Fruit fly (Drosophila melanogaster) whole organism, embryonic: ENCODE results near the gene CG15530.

ENCODE experiments used
- ATbp ChIP-seq: fragments of 200-800 bp; sonication (Bioruptor generic); optimal IDR thresholded peaks from 2 replicates; lab custom pipeline; 2017; ENCODE audit warnings: missing biosample characterization, mild to moderate bottlenecking, missing genetic modification characterization, missing genetic modification reagents
- CG10267 ChIP-seq: fragments of 200-800 bp; sonication (Bioruptor generic); optimal IDR thresholded peaks from 2 replicates; lab custom pipeline; 2018; ENCODE audit warnings: missing biosample characterization, mild to moderate bottlenecking, missing genetic modification characterization, moderate library complexity
- CG10543 ChIP-seq: fragments of 200-800 bp; sonication (Bioruptor generic); optimal IDR thresholded peaks from 3 replicates; lab custom pipeline; 2017; ENCODE audit warnings: missing biosample characterization, mild to moderate bottlenecking, missing genetic modification characterization, moderate library complexity
- CG11723 ChIP-seq: fragments of 200-800 bp; sonication (Bioruptor generic); optimal IDR thresholded peaks from 2 replicates; lab custom pipeline; 2017; ENCODE audit warnings: missing biosample characterization, mild to moderate bottlenecking, missing genetic modification characterization
- CG13624 ChIP-seq: fragments of 200-800 bp; sonication (Bioruptor generic); optimal IDR thresholded peaks from 2 replicates; lab custom pipeline; 2016; ENCODE audit warnings: missing biosample characterization, missing genetic modification characterization
- CG15601 ChIP-seq: fragments of 200-800 bp; sonication (Bioruptor generic); optimal IDR thresholded peaks from 3 replicates; lab custom pipeline; 2019; ENCODE audit warnings: missing biosample characterization, mild to moderate bottlenecking, missing genetic modification characterization, moderate library complexity
- CG15696 ChIP-seq: fragments of 200-800 bp; sonication (Bioruptor generic); optimal IDR thresholded peaks from 2 replicates; lab custom pipeline; 2019; ENCODE audit warnings: missing biosample characterization, mild to moderate bottlenecking, missing genetic modification characterization, moderate library complexity
- CG17612 ChIP-seq: fragments of 200-800 bp; sonication (Bioruptor generic); IDR thresholded peaks from 2 replicates; pipeline ENCODE4 v1.3.6; 2022; ENCODE audit warnings: missing biosample characterization, missing genetic modification characterization
- CG17912 ChIP-seq: fragments of 200-800 bp; sonication (Bioruptor generic); optimal IDR thresholded peaks from 2 replicates; lab custom pipeline; 2018; ENCODE audit warnings: missing biosample characterization, mild to moderate bottlenecking, missing genetic modification characterization
- CG3163 ChIP-seq: fragments of 200-800 bp; sonication (Bioruptor generic); optimal IDR thresholded peaks from 3 replicates; lab custom pipeline; 2016; ENCODE audit warnings: missing biosample characterization, missing genetic modification characterization
- CG34422 ChIP-seq: fragments of 200-800 bp; sonication (Bioruptor generic); IDR thresholded peaks from 3 replicates; pipeline ENCODE4 v1.3.6; 2022; ENCODE audit warnings: missing biosample characterization, missing genetic modification characterization
- CG4820 ChIP-seq: fragments of 200-800 bp; sonication (Bioruptor generic); optimal IDR thresholded peaks from 3 replicates; lab custom pipeline; 2016; ENCODE audit warnings: missing biosample characterization, missing genetic modification characterization
- CG5953 ChIP-seq: fragments of 200-800 bp; sonication (Bioruptor generic); IDR thresholded peaks from 2 replicates; pipeline ENCODE4 v1.3.6; 2022; ENCODE audit warnings: missing biosample characterization, missing genetic modification characterization
- CG6272 ChIP-seq: fragments of 200-800 bp; sonication (Bioruptor generic); IDR thresholded peaks from 2 replicates; pipeline ENCODE4 v1.3.6; 2022; ENCODE audit warnings: missing biosample characterization, missing genetic modification characterization
- CG6689 ChIP-seq: fragments of 200-800 bp; sonication (Bioruptor generic); IDR thresholded peaks from 2 replicates; pipeline ENCODE4 v1.3.6; 2022; ENCODE audit warnings: missing biosample characterization, missing genetic modification characterization
- CG6765 ChIP-seq: fragments of 200-800 bp; sonication (Bioruptor generic); optimal IDR thresholded peaks from 3 replicates; lab custom pipeline; 2017; ENCODE audit warnings: missing biosample characterization, mild to moderate bottlenecking, missing genetic modification characterization
- CG8281 ChIP-seq: fragments of 200-800 bp; sonication (Bioruptor generic); optimal IDR thresholded peaks from 2 replicates; lab custom pipeline; 2018; ENCODE audit warnings: missing biosample characterization, mild to moderate bottlenecking, missing genetic modification characterization, moderate library complexity
- CG8924 ChIP-seq: fragments of 200-800 bp; optimal IDR thresholded peaks from 3 replicates; lab custom pipeline; 2019; ENCODE audit warnings: missing biosample characterization, mild to moderate bottlenecking, missing genetic modification characterization, moderate library complexity
- CG9932 ChIP-seq: fragments of 200-800 bp; sonication (Bioruptor generic); IDR thresholded peaks from 2 replicates; pipeline ENCODE4 v1.3.6; 2022; ENCODE audit warnings: missing biosample characterization, missing genetic modification characterization
- Chrac-16 ChIP-seq: fragments of 200-800 bp; sonication (Bioruptor generic); optimal IDR thresholded peaks from 3 replicates; lab custom pipeline; 2016; ENCODE audit warnings: missing biosample characterization, missing genetic modification characterization
- D ChIP-seq, 2 experiments: fragments of 200-800 bp in 1 of 2; fragments of >200 bp in 1 of 2; sonication (Bioruptor generic) in 1 of 2; optimal IDR thresholded peaks; 2 replicates in 1 of 2; 3 replicates in 1 of 2; lab custom pipeline; 2017; ENCODE audit warnings: mild to moderate bottlenecking in 1 of 2, missing biosample characterization in 1 of 2, missing genetic modification characterization in 1 of 2, missing genetic modification reagents in 1 of 2
- D19B ChIP-seq: fragments of 200-800 bp; sonication (Bioruptor generic); optimal IDR thresholded peaks from 2 replicates; lab custom pipeline; 2017; ENCODE audit warnings: missing biosample characterization, mild to moderate bottlenecking, missing genetic modification characterization
- Dfd ChIP-seq, 2 experiments: fragments of >200 bp; optimal IDR thresholded peaks; 2 replicates each; lab custom pipeline; 2017; ENCODE audit warnings: missing biosample characterization in 2 of 2, missing genetic modification characterization in 2 of 2
- Doc3 ChIP-seq: fragments of 200-800 bp; sonication (Bioruptor generic); IDR thresholded peaks from 3 replicates; pipeline ENCODE4 v1.3.6; 2022; ENCODE audit warnings: missing biosample characterization, missing genetic modification characterization; ENCODE audit not compliant: partially characterized antibody
- Dref ChIP-seq: fragments of 200-800 bp; sonication (Bioruptor generic); IDR thresholded peaks from 2 replicates; pipeline ENCODE4 v1.3.6; 2022; ENCODE audit warnings: missing biosample characterization, missing genetic modification characterization
- Gug ChIP-seq: fragments of 200-800 bp; sonication (Bioruptor generic); IDR thresholded peaks from 4 replicates; pipeline ENCODE4 v1.3.6; 2022; ENCODE audit warnings: missing biosample characterization, missing genetic modification characterization
- Hey ChIP-seq: fragments of 200-800 bp; sonication (Bioruptor generic); optimal IDR thresholded peaks from 3 replicates; lab custom pipeline; 2018; ENCODE audit warnings: missing biosample characterization, mild to moderate bottlenecking, missing genetic modification characterization
- Hmr ChIP-seq: fragments of 200-800 bp; sonication (Bioruptor generic); optimal IDR thresholded peaks from 3 replicates; lab custom pipeline; 2017; ENCODE audit warnings: mild to moderate bottlenecking, missing biosample characterization, missing genetic modification reagents, missing genetic modification characterization
- Hmx ChIP-seq: fragments of 200-800 bp; sonication (Bioruptor generic); optimal IDR thresholded peaks from 2 replicates; lab custom pipeline; 2016; ENCODE audit warnings: missing biosample characterization, missing genetic modification characterization
- MTF-1 ChIP-seq: fragments of 200-800 bp; sonication (Bioruptor generic); optimal IDR thresholded peaks from 2 replicates; lab custom pipeline; 2018; ENCODE audit warnings: missing biosample characterization, mild to moderate bottlenecking, missing genetic modification characterization, borderline replicate concordance
- Ptx1 ChIP-seq: fragments of 200-800 bp; sonication (Bioruptor generic); IDR thresholded peaks from 2 replicates; pipeline ENCODE4 v1.3.6; 2022; ENCODE audit warnings: missing biosample characterization, missing genetic modification characterization
- Ravus ChIP-seq: fragments of 200-800 bp; sonication (Bioruptor generic); IDR thresholded peaks from 2 replicates; pipeline ENCODE4 v1.3.6; 2022; ENCODE audit warnings: missing biosample characterization, missing genetic modification characterization
- Sin3A ChIP-seq: fragments of >200 bp; optimal IDR thresholded peaks from 2 replicates; lab custom pipeline; 2018
- Ssrp ChIP-seq: fragments of 200-800 bp; sonication (Bioruptor generic); optimal IDR thresholded peaks from 2 replicates; lab custom pipeline; 2018; ENCODE audit warnings: missing biosample characterization, mild to moderate bottlenecking, missing genetic modification characterization, moderate library complexity
- Tbp ChIP-seq: fragments of >200 bp; optimal IDR thresholded peaks from 2 replicates; lab custom pipeline; 2018; ENCODE audit warnings: missing biosample characterization, missing genetic modification characterization
- Trl ChIP-seq, 3 experiments: fragments of >200 bp in 2 of 3; fragments of 200-800 bp in 1 of 3; sonication (Bioruptor generic) in 1 of 3; optimal IDR thresholded peaks; 2 replicates in 1 of 3; 3 replicates in 2 of 3; lab custom pipeline; 2016 to 2017; ENCODE audit warnings: missing biosample characterization in 1 of 3, missing genetic modification characterization in 1 of 3
- ap ChIP-seq: fragments of 200-800 bp; sonication (Bioruptor generic); IDR thresholded peaks from 2 replicates; pipeline ENCODE4 v1.3.6; 2022; ENCODE audit warnings: missing biosample characterization, missing genetic modification characterization
- chif ChIP-seq, 2 experiments: fragments of 200-800 bp; sonication (Bioruptor generic); optimal IDR thresholded peaks; 3 replicates each; lab custom pipeline; 2016; ENCODE audit warnings: missing biosample characterization in 2 of 2, missing genetic modification characterization in 2 of 2
- chinmo ChIP-seq: fragments of 200-800 bp; sonication (Bioruptor generic); IDR thresholded peaks from 4 replicates; pipeline ENCODE4 v1.3.6; 2022; ENCODE audit warnings: missing biosample characterization, missing genetic modification characterization; ENCODE audit not compliant: partially characterized antibody
- dmrt11E ChIP-seq: fragments of 200-800 bp; sonication (Bioruptor generic); optimal IDR thresholded peaks from 3 replicates; lab custom pipeline; 2018; ENCODE audit warnings: missing biosample characterization, mild to moderate bottlenecking, missing genetic modification characterization, moderate library complexity
- esg ChIP-seq: fragments of 200-800 bp; sonication (Bioruptor generic); conservative IDR thresholded peaks from 2 replicates; pipeline ENCODE4 v1.3.6; 2022; ENCODE audit warnings: missing biosample characterization, missing genetic modification characterization
- klu ChIP-seq: fragments of 200-800 bp; sonication (Bioruptor generic); IDR thresholded peaks from 2 replicates; pipeline ENCODE4 v1.3.6; 2022; ENCODE audit warnings: missing biosample characterization, missing genetic modification characterization
- lilli ChIP-seq: fragments of 200-800 bp; sonication (Bioruptor generic); optimal IDR thresholded peaks from 3 replicates; lab custom pipeline; 2016; ENCODE audit warnings: missing biosample characterization, missing genetic modification characterization
- peb ChIP-seq: fragments of 200-800 bp; sonication (Bioruptor generic); IDR thresholded peaks from 2 replicates; pipeline ENCODE4 v1.3.6; 2022; ENCODE audit warnings: missing biosample characterization, missing genetic modification characterization
- pros ChIP-seq: fragments of 200-800 bp; sonication (Bioruptor generic); optimal IDR thresholded peaks from 3 replicates; lab custom pipeline; 2019; ENCODE audit warnings: missing biosample characterization, mild to moderate bottlenecking, missing genetic modification characterization, moderate library complexity
- ranshi ChIP-seq: fragments of 200-800 bp; sonication (Bioruptor generic); IDR thresholded peaks from 2 replicates; pipeline ENCODE4 v1.3.6; 2022; ENCODE audit warnings: missing biosample characterization, missing genetic modification characterization
- sc ChIP-seq, 3 experiments: fragments of >200 bp in 2 of 3; fragments of 200-800 bp in 1 of 3; sonication (Bioruptor generic) in 1 of 3; optimal IDR thresholded peaks; 2 replicates in 2 of 3; 3 replicates in 1 of 3; lab custom pipeline; 2017; ENCODE audit warnings: mild to moderate bottlenecking in 1 of 3, missing biosample characterization in 1 of 3, missing genetic modification characterization in 1 of 3, missing genetic modification reagents in 1 of 3
- sens-2 ChIP-seq: fragments of 200-800 bp; sonication (Bioruptor generic); IDR thresholded peaks from 2 replicates; pipeline ENCODE4 v1.3.6; 2022; ENCODE audit warnings: missing biosample characterization, missing genetic modification characterization
- sna ChIP-seq: fragments of 200-800 bp; sonication (Bioruptor generic); IDR thresholded peaks from 2 replicates; pipeline ENCODE4 v1.3.6; 2022; ENCODE audit warnings: missing biosample characterization, missing genetic modification characterization; ENCODE audit not compliant: partially characterized antibody
- so ChIP-seq: fragments of 200-800 bp; sonication (Bioruptor generic); IDR thresholded peaks from 3 replicates; pipeline ENCODE4 v1.3.6; 2022; ENCODE audit warnings: missing biosample characterization, missing genetic modification characterization
- ttk ChIP-seq: fragments of 200-800 bp; sonication (Bioruptor generic); IDR thresholded peaks from 2 replicates; pipeline ENCODE4 v2.1.2; 2022; ENCODE audit warnings: missing biosample characterization, missing genetic modification characterization

The CG15530 gene

DNA sequence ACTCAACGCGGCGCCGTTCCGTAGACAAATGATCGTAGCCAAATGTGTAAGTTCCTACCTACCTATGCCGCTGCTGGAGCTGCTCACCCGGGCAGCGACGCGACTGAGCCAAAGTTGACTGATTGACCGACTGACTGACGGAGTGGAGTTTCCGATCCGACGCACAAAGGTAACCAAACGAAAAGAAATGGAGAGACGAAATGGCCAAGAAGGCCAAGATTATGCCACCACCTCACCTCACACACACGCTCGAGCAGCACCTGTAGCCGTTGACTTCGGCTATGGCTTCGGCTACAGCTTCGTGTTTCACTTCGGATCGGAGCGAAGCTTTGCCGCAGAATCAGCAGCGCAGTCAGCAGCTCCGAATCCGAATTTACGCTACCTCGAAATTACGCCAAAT, 13.4 kb downstream of the CG15530 start, which contains the start of gene CG9747:
CG9747 (minus strand) TSS at position 206 of the 400 bp plus-strand sequence.
- TF ChIP-seq CG8924 (tag; lab: Kevin White, UChicago): no peak
- no peak for TF ChIP-seq sens-2 (GFP tag; lab: Robert Waterston, UW)
- no peak for TF ChIP-seq Tbp (GFP tag; lab: Kevin White, UChicago)
- TF ChIP-seq pros (GFP tag; lab: Kevin White, UChicago): peak; percentile 92
- TF ChIP-seq CG5953 (GFP tag; lab: Robert Waterston, UW): no peak
- no peak for TF ChIP-seq CG34422 (GFP tag; lab: Robert Waterston, UW)
- TF ChIP-seq Hey (tag; lab: Kevin White, UChicago): no peak
- no peak for TF ChIP-seq MTF-1 (GFP tag; lab: Kevin White, UChicago)
- no peak for TF ChIP-seq Doc3 (GFP tag; lab: Robert Waterston, UW)
- TF ChIP-seq esg (GFP tag; lab: Robert Waterston, UW): no peak
- no peak for TF ChIP-seq so (GFP tag; lab: Robert Waterston, UW)
- TF ChIP-seq Hmr (GFP tag; lab: Kevin White, UChicago): no peak
- no peak for TF ChIP-seq klu (GFP tag; lab: Robert Waterston, UW)
- TF ChIP-seq chinmo (GFP tag; lab: Robert Waterston, UW): peak; percentile 92
- TF ChIP-seq CG15696 (tag; lab: Kevin White, UChicago): no peak
- no peak for TF ChIP-seq Dfd (GFP tag; optimal IDR thresholded peaks at IDR 0.05; lab: Kevin White, UChicago)
- TF ChIP-seq chif (GFP tag; optimal IDR thresholded peaks at IDR 0.05; lab: Kevin White, UChicago): no peak
- TF ChIP-seq CG13624: no peak
- TF ChIP-seq CG9932 (GFP tag; lab: Robert Waterston, UW): peak; percentile 4; the same call in 1 of the 2 replicates
- no peak for TF ChIP-seq Ravus
- TF ChIP-seq lilli (GFP tag; lab: Kevin White, UChicago): no peak
- TF ChIP-seq CG10543 (GFP tag; lab: Kevin White, UChicago): peak; percentile 66
- no peak for TF ChIP-seq ap (GFP tag; lab: Robert Waterston, UW)
- no peak for TF ChIP-seq Gug (GFP tag; lab: Robert Waterston, UW)
- no peak for TF ChIP-seq ranshi
- TF ChIP-seq sna (GFP tag; lab: Robert Waterston, UW): no peak
- no peak for TF ChIP-seq ttk (GFP tag; lab: Robert Waterston, UW)
- no peak for TF ChIP-seq CG17612 (GFP tag; lab: Robert Waterston, UW)
- no peak for TF ChIP-seq Trl (optimal IDR thresholded peaks at IDR 0.05; lab: Kevin White, UChicago)
- no peak for TF ChIP-seq Trl (GFP tag; optimal IDR thresholded peaks at IDR 0.05; lab: Kevin White, UChicago)
- no peak for TF ChIP-seq dmrt11E (tag; lab: Kevin White, UChicago)
- TF ChIP-seq Ssrp: no peak
- no peak for TF ChIP-seq Hmx
- TF ChIP-seq CG6689 (GFP tag; lab: Robert Waterston, UW): no peak
- TF ChIP-seq CG4820 (GFP tag; lab: Kevin White, UChicago): no peak
- no peak for TF ChIP-seq CG15601
- no peak for TF ChIP-seq D19B (GFP tag; lab: Kevin White, UChicago)
- no peak for TF ChIP-seq CG10267 (tag; lab: Kevin White, UChicago)
- TF ChIP-seq CG17912 (GFP tag; lab: Kevin White, UChicago): no peak
- TF ChIP-seq Sin3A (lab: Kevin White, UChicago): no peak
- TF ChIP-seq ATbp (GFP tag; lab: Kevin White, UChicago): no peak
- TF ChIP-seq CG3163: no peak
- no peak for TF ChIP-seq Ptx1 (GFP tag; lab: Robert Waterston, UW)
- peak; percentile 98 for TF ChIP-seq CG8281 (tag; lab: Kevin White, UChicago)
- TF ChIP-seq CG6272 (GFP tag; lab: Robert Waterston, UW): no peak
- no peak for TF ChIP-seq Dref
- TF ChIP-seq peb (GFP tag; lab: Robert Waterston, UW): no peak
- TF ChIP-seq CG6765: peak; percentile 10
- no peak for TF ChIP-seq sc (optimal IDR thresholded peaks at IDR 0.05; lab: Kevin White, UChicago)
- no peak for TF ChIP-seq sc (GFP tag; optimal IDR thresholded peaks at IDR 0.05; lab: Kevin White, UChicago)
- no peak for TF ChIP-seq CG11723 (GFP tag; lab: Kevin White, UChicago)
- TF ChIP-seq D (optimal IDR thresholded peaks at IDR 0.05; lab: Kevin White, UChicago): no peak
- TF ChIP-seq D (GFP tag; optimal IDR thresholded peaks at IDR 0.05; lab: Kevin White, UChicago): no peak
- TF ChIP-seq Chrac-16: no peak
